Worm (Caenorhabditis elegans) whole organism, L4 larva: ENCODE measurements around the gene srx-41.

Experiments used
- R02D3.7 ChIP-seq: fragments of 150-350 bp; sonication (generic microtip); optimal IDR thresholded peaks from 3 replicates; lab custom pipeline; 2014; ENCODE audit warnings: missing biosample characterization, missing genetic modification characterization
- Y48G9A.11 ChIP-seq: fragments of 200-800 bp; sonication (Bioruptor generic); IDR thresholded peaks from 2 replicates; pipeline ENCODE4 v1.3.6; 2022; ENCODE audit warnings: missing genetic modification reagents, missing genetic modification characterization, missing compliant biosample characterization
- ZK546.5 ChIP-seq, 2 experiments: sonication (generic microtip); optimal IDR thresholded peaks; 2 replicates each; lab custom pipeline; 2017; ENCODE audit warnings: missing biosample characterization in 2 of 2, missing genetic modification characterization in 2 of 2
- daf-16 ChIP-seq, 3 experiments: sonication (generic microtip); optimal IDR thresholded peaks; 2 replicates each; lab custom pipeline; 2016 to 2017; ENCODE audit warnings: missing genetic modification characterization in 3 of 3, missing genetic modification reagents in 3 of 3, mild to moderate bottlenecking in 2 of 3, missing compliant biosample characterization in 2 of 3, missing biosample characterization in 1 of 3, moderate library complexity in 1 of 3
- dmd-9 ChIP-seq: fragments of 200-800 bp; sonication (Bioruptor generic); IDR thresholded peaks from 2 replicates; pipeline ENCODE4 v1.3.6; 2022; ENCODE audit warnings: missing genetic modification reagents, missing genetic modification characterization, missing compliant biosample characterization
- fos-1 ChIP-seq: fragments of 150-350 bp; optimal IDR thresholded peaks from 2 replicates; lab custom pipeline; 2014; ENCODE audit warnings: missing biosample characterization, missing genetic modification characterization
- jun-1 ChIP-seq: fragments of 150-350 bp; optimal IDR thresholded peaks from 2 replicates; lab custom pipeline; 2014; ENCODE audit warnings: missing biosample characterization, missing genetic modification reagents, missing genetic modification characterization
- lin-15B ChIP-seq: fragments of 150-350 bp; sonication (generic microtip); optimal IDR thresholded peaks from 3 replicates; lab custom pipeline; 2014; ENCODE audit warnings: missing biosample characterization, missing genetic modification characterization
- nhr-111 ChIP-seq: fragments of 200-800 bp; sonication (Bioruptor generic); optimal IDR thresholded peaks from 2 replicates; lab custom pipeline; 2018; ENCODE audit warnings: mild to moderate bottlenecking, missing genetic modification characterization, missing compliant biosample characterization
- nhr-237 ChIP-seq: sonication (generic microtip); optimal IDR thresholded peaks from 2 replicates; lab custom pipeline; 2017; ENCODE audit warnings: missing biosample characterization, missing genetic modification characterization
- pha-4 ChIP-seq, 2 experiments: fragments of 150-350 bp in 1 of 2; fragments of 200-800 bp in 1 of 2; sonication (Bioruptor generic) in 1 of 2; IDR thresholded peaks in 1 of 2; optimal IDR thresholded peaks in 1 of 2; 2 replicates each; pipeline versions ENCODE4 v1.3.6 to Lab custom; 2014 to 2022; ENCODE audit warnings: missing genetic modification characterization in 2 of 2, missing genetic modification reagents in 2 of 2, missing biosample characterization in 1 of 2, missing compliant biosample characterization in 1 of 2
- snpc-4 ChIP-seq: fragments of 150-350 bp; optimal IDR thresholded peaks from 2 replicates; lab custom pipeline; 2014; ENCODE audit warnings: missing biosample characterization, missing genetic modification characterization
- unc-130 ChIP-seq: sonication (generic microtip); optimal IDR thresholded peaks from 2 replicates; lab custom pipeline; 2016; ENCODE audit warnings: missing genetic modification reagents, missing genetic modification characterization, missing compliant biosample characterization

ce11 chrV:3670499-3670898 lies 33.5 kb upstream of the srx-41 start, which contains the start of gene Y39H10B.3:
- no peak for TF ChIP-seq lin-15B (tag; lab: Kevin White, UChicago)
- TF ChIP-seq nhr-237 (tag; lab: Kevin White, UChicago) = no peak
- no peak for TF ChIP-seq fos-1 (tag; lab: Kevin White, UChicago)
- no peak for TF ChIP-seq snpc-4 (tag; lab: Kevin White, UChicago)
- TF ChIP-seq unc-130 (GFP tag; lab: Kevin White, UChicago) = no peak
- TF ChIP-seq jun-1 (tag; lab: Kevin White, UChicago) = no peak
- no peak for TF ChIP-seq pha-4 (GFP tag; IDR thresholded peaks at IDR 0.05; lab: Robert Waterston, UW)
- no peak for TF ChIP-seq pha-4 (tag; optimal IDR thresholded peaks at IDR 0.05; lab: Kevin White, UChicago)
- no peak for TF ChIP-seq daf-16 (GFP tag; optimal IDR thresholded peaks at IDR 0.05; lab: Kevin White, UChicago)
- no peak for TF ChIP-seq daf-16 (tag; optimal IDR thresholded peaks at IDR 0.05; lab: Kevin White, UChicago)
- no peak for TF ChIP-seq R02D3.7 (tag; lab: Kevin White, UChicago)
- no peak for TF ChIP-seq Y48G9A.11 (GFP tag; lab: Robert Waterston, UW)
- no peak for TF ChIP-seq dmd-9 (GFP tag; lab: Robert Waterston, UW)
- TF ChIP-seq nhr-111 (GFP tag; lab: Kevin White, UChicago) = no peak
- TF ChIP-seq ZK546.5 (tag; optimal IDR thresholded peaks at IDR 0.05; lab: Kevin White, UChicago) = no peak
